Worm (Caenorhabditis elegans): Measurements from ENCODE around the gene epg-5.

Gene epg-5

ce11 chrII:6600973-6601372, 8.2 kb downstream of the epg-5 start, which contains the start of gene vps-33.2 (continued):
- no peak for TF ChIP-seq duxl-1 (tag; optimal IDR thresholded peaks at IDR 0.05; ENCODE audit: poor library complexity)
- TF ChIP-seq nhr-237 (tag; optimal IDR thresholded peaks at IDR 0.05), result no peak
- no peak for TF ChIP-seq mdt-29 (GFP tag; IDR thresholded peaks at IDR 0.05)
- TF ChIP-seq ceh-32 (tag; optimal IDR thresholded peaks at IDR 0.05; ENCODE audit: poor library complexity), result no peak
- no peak for TF ChIP-seq dmd-9 (GFP tag; IDR thresholded peaks at IDR 0.05)
- TF ChIP-seq lsy-2 (tag; optimal IDR thresholded peaks at IDR 0.05), result peak in 1 of 2 experiments; percentile 34
- no peak for TF ChIP-seq mxl-2 (GFP tag; conservative IDR thresholded peaks at IDR 0.05)
- no peak for TF ChIP-seq Y48G9A.11 (GFP tag; IDR thresholded peaks at IDR 0.05)
- no peak for TF ChIP-seq ZK546.5 (tag; optimal IDR thresholded peaks at IDR 0.05)
- TF ChIP-seq sdz-12 (GFP tag; optimal IDR thresholded peaks at IDR 0.05), result no peak
- no peak for TF ChIP-seq lin-29 (GFP tag; IDR thresholded peaks at IDR 0.05)
- TF ChIP-seq zip-11 (GFP tag; IDR thresholded peaks at IDR 0.05), result no peak
- TF ChIP-seq nhr-111 (GFP tag; optimal IDR thresholded peaks at IDR 0.05), result no peak
- no peak for TF ChIP-seq daf-12 (tag; optimal IDR thresholded peaks at IDR 0.05)
- no peak for TF ChIP-seq zag-1 (tag; optimal IDR thresholded peaks at IDR 0.05)
- peak; percentile 21 for TF ChIP-seq aha-1 (tag)
- TF ChIP-seq dve-1 (tag; optimal IDR thresholded peaks at IDR 0.05; ENCODE audit: insufficient read depth), result peak; percentile 19
- peak; percentile 10 for TF ChIP-seq hlh-11 (tag; optimal IDR thresholded peaks at IDR 0.05)
- TF ChIP-seq saeg-2 (GFP tag; IDR thresholded peaks at IDR 0.05), result no peak
- peak; percentile 17 for TF ChIP-seq spr-1 (tag; optimal IDR thresholded peaks at IDR 0.05)
- TF ChIP-seq skn-1 (tag; optimal IDR thresholded peaks at IDR 0.05), result no peak
- peak; percentile 35 for TF ChIP-seq nhr-6 (tag; optimal IDR thresholded peaks at IDR 0.05)
- no peak for TF ChIP-seq dmd-8 (GFP tag; IDR thresholded peaks at IDR 0.05)
- no peak for TF ChIP-seq lim-7 (GFP tag; IDR thresholded peaks at IDR 0.05)
- no peak for TF ChIP-seq ztf-7 (tag; optimal IDR thresholded peaks at IDR 0.05)
- no peak for TF ChIP-seq lin-39 (tag; optimal IDR thresholded peaks at IDR 0.05)
- no peak for TF ChIP-seq nhr-48 (tag; optimal IDR thresholded peaks at IDR 0.05)
- no peak for TF ChIP-seq hlh-30 (tag; optimal IDR thresholded peaks at IDR 0.05; ENCODE audit: insufficient read depth)
- no peak for TF ChIP-seq egl-43 (GFP tag; IDR thresholded peaks at IDR 0.05)
- no peak for TF ChIP-seq nhr-25 (tag; optimal IDR thresholded peaks at IDR 0.05; ENCODE audit: borderline replicate concordance, insufficient read depth)
- peak; percentile 20 for TF ChIP-seq F49E8.2 (tag; optimal IDR thresholded peaks at IDR 0.05; ENCODE audit: borderline replicate concordance)
- TF ChIP-seq pha-4 (GFP tag; IDR thresholded peaks at IDR 0.05), result no peak
- no peak for TF ChIP-seq pha-4 (tag; optimal IDR thresholded peaks at IDR 0.05)
- no peak for TF ChIP-seq dmd-6 (GFP tag; IDR thresholded peaks at IDR 0.05)
- peak; percentile 14 for TF ChIP-seq rbr-2 (tag; optimal IDR thresholded peaks at IDR 0.05)
- TF ChIP-seq F26F4.8 (GFP tag; conservative IDR thresholded peaks at IDR 0.05), result no peak
- no peak for TF ChIP-seq nhr-41 (GFP tag; IDR thresholded peaks at IDR 0.05)
- TF ChIP-seq R02D3.7 (tag; optimal IDR thresholded peaks at IDR 0.05), result no peak
- TF ChIP-seq Y105C5A.15 (GFP tag; IDR thresholded peaks at IDR 0.05), result no peak
- TF ChIP-seq fkh-10 (GFP tag; optimal IDR thresholded peaks at IDR 0.05), result no peak
- TF ChIP-seq zfp-3 (GFP tag; conservative IDR thresholded peaks at IDR 0.05), result no peak
- no peak for TF ChIP-seq zip-2 (tag; optimal IDR thresholded peaks at IDR 0.05)
- TF ChIP-seq ceh-44 (GFP tag; IDR thresholded peaks at IDR 0.05), result no peak
- TF ChIP-seq lin-1 (GFP tag; IDR thresholded peaks at IDR 0.05), result no peak
- no peak for TF ChIP-seq F10B5.3 (tag; optimal IDR thresholded peaks at IDR 0.05)
- TF ChIP-seq mes-2 (tag; optimal IDR thresholded peaks at IDR 0.05; ENCODE audit: poor library complexity, severe bottlenecking), result peak; percentile 70
- TF ChIP-seq ama-1 (optimal IDR thresholded peaks at IDR 0.05), result no peak
- TF ChIP-seq nhr-102 (tag; optimal IDR thresholded peaks at IDR 0.05), result no peak
- TF ChIP-seq tag-97 (GFP tag; IDR thresholded peaks at IDR 0.05), result no peak
- TF ChIP-seq ceh-20 (GFP tag; IDR thresholded peaks at IDR 0.05), result no peak
- peak; percentile 1 for TF ChIP-seq mep-1 (tag; optimal IDR thresholded peaks at IDR 0.05)
- peak; percentile 50 for TF ChIP-seq hmg-1.1 (GFP tag; IDR thresholded peaks at IDR 0.05)

Measured in whole organism, L4 larva.